Worm (Caenorhabditis elegans): ENCODE measurements around the gene sdn-1.

DNA sequence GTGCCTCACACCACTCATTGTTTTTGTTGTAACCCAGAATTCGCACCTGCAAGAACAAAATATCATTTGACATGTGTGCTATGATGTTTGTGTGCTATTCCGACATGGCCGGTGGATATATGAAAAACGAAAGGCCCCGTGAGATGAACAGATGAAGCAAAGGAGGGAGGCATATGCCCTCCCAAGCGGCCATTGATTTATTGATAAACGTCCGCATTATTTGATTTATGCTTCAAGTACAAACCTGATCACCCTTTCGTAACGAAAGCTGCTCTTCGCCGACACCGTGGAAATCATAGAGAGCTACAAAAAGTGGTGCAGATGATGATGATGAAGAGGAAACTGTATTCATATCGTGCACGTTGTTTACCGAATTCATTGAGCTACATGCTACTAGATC, 19.2 kb upstream of the sdn-1 start:
- TF ChIP-seq ama-1 (optimal IDR thresholded peaks at IDR 0.05) (no peak), ceh-13 (GFP tag; optimal IDR thresholded peaks at IDR 0.05) (no peak), ets-7 (tag; optimal IDR thresholded peaks at IDR 0.05) (no peak), F13C5.2 (tag; optimal IDR thresholded peaks at IDR 0.05) (no peak), tbx-37 (GFP tag; conservative IDR thresholded peaks at IDR 0.05) (no peak), tbx-11 (GFP tag; IDR thresholded peaks at IDR 0.05) (no peak)
